Fruit fly (Drosophila melanogaster): Measurements from ENCODE around the gene CG10584.

- no peak for TF ChIP-seq Eip78C (GFP tag)
- no peak for TF ChIP-seq Lpt (GFP tag; optimal IDR thresholded peaks at IDR 0.05)
- no peak for TF ChIP-seq Smox (GFP tag; optimal IDR thresholded peaks at IDR 0.05)
- TF ChIP-seq fd59A (GFP tag; optimal IDR thresholded peaks at IDR 0.05), result no peak
- TF ChIP-seq Gug (GFP tag; IDR thresholded peaks at IDR 0.05), result no peak
- TF ChIP-seq Sox102F (GFP tag; optimal IDR thresholded peaks at IDR 0.05), result no peak
- TF ChIP-seq lz (GFP tag; optimal IDR thresholded peaks at IDR 0.05), result no peak
- no peak for TF ChIP-seq Blimp-1 (GFP tag; optimal IDR thresholded peaks at IDR 0.05)
- TF ChIP-seq acj6 (GFP tag; optimal IDR thresholded peaks at IDR 0.05), result no peak
- TF ChIP-seq cyc (GFP tag; optimal IDR thresholded peaks at IDR 0.05), result no peak
- TF ChIP-seq Hr38 (GFP tag; optimal IDR thresholded peaks at IDR 0.05), result no peak
- TF ChIP-seq CG6792 (GFP tag; optimal IDR thresholded peaks at IDR 0.05), result no peak
Measured at dm6 chr3L:21007364-21008254, 23.6 kb downstream of the CG10584 start.
